Worm (Caenorhabditis elegans): ENCODE measurements around the gene col-185.

The col-185 gene

DNA sequence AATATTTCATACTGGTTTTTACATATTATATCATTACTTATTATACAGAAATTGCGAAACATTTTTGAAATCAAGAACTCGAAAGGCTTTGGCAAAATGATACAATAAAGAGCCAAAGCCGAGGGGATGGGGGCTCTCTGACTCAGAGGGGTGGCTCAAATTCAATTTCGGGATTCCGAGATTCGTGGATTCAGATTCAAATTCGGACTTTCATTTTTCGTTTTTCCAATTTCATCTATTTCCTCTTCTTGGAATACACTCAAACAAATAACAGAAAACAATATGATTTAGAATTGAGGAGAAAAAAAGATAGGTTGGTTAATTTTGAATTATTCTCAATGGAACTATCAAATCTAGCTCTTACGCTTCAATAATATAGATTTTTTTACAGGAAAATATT, 11.8 kb downstream of the col-185 start:
- no peak for TF ChIP-seq unc-62 (GFP tag; optimal IDR thresholded peaks at IDR 0.05)

DNA sequence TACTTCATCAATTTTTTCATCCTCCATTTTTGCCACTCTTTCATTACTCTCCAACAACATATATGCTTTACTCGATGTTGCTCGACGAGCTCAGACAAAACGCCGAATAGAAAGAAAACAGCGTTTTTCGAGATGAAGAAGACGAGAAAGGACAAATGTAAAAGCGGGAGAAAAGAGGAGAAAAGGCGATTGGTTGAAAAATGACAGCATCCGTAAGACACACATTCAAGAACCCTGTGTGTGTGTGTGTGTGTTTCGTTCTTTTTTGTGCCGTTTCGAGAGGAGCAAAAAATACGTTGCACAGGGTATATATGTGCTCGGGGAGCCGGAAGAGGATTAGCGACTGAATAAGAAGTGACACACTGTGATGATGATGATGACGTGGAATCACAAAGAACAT, 17.1 kb downstream of the col-185 start:
- TF ChIP-seq unc-62 (GFP tag; optimal IDR thresholded peaks at IDR 0.05): no peak

DNA sequence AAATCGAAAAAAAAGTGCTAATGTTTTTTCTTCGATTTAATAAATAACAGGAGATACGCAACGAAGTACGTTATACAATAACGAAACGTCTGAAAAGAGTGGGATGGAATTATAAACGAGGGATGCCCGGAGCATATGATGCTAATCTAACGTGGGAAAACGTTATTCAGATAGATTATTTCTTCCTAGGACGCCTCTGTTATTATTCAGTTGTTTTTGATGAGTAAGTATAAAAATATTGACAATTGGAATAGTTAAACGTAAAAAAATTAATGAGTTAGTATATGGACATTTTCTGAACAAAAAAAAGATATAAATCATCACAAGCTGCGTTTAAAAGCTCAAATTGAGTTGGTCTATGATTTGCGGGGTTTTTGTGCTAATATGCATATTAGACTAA, 26.1 kb downstream of the col-185 start, which contains the start of gene srd-51:
srd-51 (minus strand) TSS at position 101 of the 400 bp plus-strand sequence.
- no peak for TF ChIP-seq unc-62 (GFP tag; optimal IDR thresholded peaks at IDR 0.05)

DNA sequence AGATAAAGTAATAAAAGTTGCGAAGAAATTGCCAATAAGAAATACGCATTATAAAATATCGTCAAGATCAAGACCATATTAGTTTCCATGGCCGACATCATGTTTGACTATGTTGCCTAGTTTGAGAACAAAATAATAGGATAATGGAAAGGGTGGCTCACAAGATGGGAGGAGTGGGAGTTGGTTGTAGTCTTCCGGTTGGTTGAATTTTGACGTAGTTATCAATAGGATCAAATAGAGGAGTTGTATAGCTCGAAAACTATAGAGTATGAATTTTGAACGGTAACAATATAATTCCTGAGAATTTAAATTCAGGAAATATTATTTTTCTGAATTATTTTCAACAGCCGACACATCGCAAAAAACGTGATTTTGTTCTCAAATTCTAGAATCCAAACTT, 29.2 kb downstream of the col-185 start, which contains the start of gene srd-50:
srd-50 (minus strand) TSS at position 101 of the 400 bp plus-strand sequence.
- no peak for TF ChIP-seq unc-62 (GFP tag; optimal IDR thresholded peaks at IDR 0.05)

DNA sequence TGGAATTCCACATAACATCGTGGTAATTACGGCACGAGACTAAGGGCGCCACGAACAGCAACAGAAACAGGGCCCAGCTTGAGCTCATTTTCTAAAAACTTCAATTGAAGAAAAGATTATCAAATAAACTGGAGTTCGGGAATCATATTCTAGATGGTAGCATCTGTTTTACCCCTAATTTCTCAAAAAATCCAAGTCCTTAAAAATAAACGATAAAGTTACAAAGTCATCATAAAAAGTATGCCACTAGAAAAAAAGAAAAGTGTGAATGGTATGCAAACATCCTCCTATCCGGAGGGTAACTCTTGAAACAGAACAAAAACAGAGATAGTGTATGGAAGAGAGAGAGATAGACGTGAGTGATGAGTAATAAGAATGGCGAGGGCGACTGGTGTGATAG, 33.5 kb downstream of the col-185 start, which contains the start of gene efn-3:
efn-3 (minus strand) TSS at position 101 of the 400 bp plus-strand sequence.
- no peak for TF ChIP-seq unc-62 (GFP tag; optimal IDR thresholded peaks at IDR 0.05)

DNA sequence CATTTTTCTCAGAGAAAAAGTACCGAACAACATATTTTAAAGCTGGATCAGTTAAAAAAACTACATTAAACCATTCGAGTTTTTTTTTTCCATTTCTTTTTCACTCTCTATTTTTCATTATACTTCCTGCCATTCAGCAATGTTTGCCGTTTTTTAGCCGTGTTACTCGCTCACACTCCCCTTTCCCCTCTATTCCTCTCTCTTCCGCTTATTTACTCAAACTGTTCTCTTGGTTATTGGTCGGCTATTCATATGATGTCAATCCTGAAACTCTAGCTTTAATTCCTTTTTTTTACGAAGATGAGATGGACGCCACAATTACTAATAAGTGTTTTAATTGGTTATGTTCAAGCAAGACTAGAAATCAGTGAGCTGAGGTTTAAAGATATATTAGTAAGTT, 39.0 kb downstream of the col-185 start, which contains the start of gene tre-4:
tre-4 (plus strand) TSS at position 301 of the 400 bp plus-strand sequence.
- no peak for TF ChIP-seq unc-62 (GFP tag; optimal IDR thresholded peaks at IDR 0.05)

DNA sequence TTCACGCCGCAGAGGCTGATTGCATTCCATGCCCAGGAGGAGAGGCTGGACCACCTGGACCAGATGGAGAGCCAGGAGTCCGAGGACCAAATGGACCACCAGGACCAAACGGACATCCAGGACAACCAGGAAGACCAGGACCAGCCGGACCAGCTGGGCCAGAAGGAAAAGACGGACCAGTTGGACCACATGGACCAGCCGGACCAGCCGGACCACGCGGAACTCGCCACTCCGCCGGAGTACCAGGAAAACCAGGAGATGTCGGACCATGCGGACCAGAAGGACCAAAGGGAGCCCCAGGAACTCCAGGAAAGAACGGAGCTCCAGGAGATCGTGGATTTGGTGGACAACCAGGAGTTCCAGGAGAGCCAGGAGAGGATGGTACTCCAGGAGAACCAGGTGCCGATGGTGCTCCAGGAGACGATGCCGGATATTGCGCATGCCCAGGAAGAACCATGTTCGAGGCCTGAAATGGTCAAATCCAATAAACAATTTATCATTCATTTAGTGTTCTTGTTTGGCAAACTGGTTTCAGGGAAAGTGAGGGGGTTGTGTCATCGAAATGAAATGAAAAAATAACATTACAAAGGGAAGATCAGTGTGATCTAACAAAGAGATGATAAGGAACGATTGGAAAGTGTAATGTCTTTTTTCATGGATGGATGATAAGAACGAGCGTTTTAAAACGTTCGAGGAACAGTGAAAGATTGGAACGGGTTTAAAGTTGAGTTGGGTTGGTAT, 40.8 kb downstream of the col-185 start:
- no peak for TF ChIP-seq unc-62 (GFP tag; optimal IDR thresholded peaks at IDR 0.05)

DNA sequence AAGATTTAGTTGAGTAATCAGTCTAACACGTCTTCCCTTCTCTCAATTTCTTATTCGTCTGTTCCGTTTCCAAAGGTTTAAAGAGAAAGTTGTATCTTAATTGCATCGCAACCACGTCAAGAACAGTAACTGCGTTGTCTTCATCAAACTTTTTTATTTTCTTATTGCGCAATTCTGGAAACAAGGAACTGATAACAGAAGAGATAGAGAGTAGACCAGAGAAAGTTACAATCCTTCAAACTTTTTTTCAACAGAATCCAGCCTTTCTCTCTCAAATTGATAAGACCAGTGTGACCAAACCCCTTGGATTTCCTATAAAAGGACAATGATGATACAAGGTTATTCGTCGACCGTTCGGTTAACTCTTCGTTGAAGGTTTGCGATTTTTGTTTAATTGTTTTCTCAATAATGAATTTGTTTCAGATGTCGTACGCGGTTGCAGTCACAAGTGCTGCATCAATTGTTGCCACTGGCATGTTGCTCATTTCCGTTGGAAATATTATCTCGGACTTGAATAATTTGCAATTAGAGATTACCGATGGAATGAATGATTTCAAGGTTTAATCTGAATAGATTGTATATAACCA, 41.8 kb downstream of the col-185 start, which contains the start of gene col-184:
col-184 (plus strand) TSS at position 409 of the 587 bp plus-strand sequence.
- no peak for TF ChIP-seq unc-62 (GFP tag; optimal IDR thresholded peaks at IDR 0.05)

DNA sequence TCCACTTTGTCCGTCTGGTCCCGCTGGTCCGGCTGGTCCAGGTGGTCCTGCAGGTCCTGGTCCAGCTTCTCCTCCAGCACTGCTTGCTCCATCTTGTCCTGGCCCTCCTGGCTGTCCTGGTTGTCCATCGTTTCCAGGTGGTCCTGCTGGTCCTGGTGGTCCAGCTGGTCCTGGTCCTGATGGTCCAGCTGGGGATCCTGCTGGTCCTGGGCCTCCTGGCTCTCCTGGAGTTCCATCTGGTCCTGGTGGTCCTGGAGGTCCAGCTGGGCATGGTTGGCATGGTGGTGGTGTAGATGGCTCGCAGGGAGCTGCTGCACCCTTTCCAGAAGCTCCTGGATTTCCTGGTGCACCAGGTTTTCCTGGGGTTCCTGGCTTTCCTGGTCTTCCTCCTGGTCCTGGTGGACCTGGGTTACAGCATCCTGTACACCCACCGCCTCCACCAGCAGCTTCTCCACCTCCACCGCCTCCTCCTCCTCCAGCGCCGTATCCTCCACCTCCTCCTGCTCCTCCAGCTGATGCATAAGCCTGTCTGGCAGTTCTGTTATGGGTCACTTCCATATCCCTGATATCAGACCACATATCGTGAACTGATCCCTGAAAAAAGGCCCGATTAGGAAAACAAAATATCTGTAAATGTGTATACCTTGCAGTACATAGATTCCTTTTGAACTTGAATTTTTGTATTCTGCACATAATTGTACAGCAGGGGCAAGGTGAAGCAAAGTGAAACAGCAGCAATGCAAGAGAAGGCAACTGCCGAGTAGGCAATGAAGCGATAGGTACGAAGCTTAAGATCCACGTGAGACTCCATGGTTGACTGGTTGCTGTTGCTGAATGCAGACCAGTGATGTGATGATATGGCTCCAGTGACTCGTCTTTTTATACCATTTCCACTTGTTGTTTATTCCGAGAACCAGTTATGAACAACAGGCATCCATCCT, 43.7 kb downstream of the col-185 start, which contains the start of gene col-183:
col-183 (minus strand) TSS at position 839 of the 941 bp plus-strand sequence.
- TF ChIP-seq unc-62 (GFP tag; optimal IDR thresholded peaks at IDR 0.05): no peak

DNA sequence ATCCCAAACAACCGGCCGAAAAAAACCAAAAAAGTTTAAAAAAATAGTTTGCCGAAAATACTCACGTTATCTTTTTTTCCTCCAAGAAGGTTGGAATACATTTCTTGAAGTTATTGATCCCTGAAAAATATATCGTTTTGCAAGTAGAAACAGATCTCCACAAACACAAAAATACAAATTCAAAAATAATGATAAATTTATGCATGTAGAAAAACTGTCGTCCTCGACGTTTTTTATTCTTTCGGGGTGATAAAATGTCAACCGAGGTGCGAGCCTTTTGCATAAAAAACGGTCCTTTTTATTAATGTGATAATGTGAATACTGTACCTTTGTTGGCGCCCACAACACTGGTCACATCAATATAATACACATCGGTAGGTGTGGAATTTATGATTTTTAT, 47.1 kb downstream of the col-185 start, which contains the start of gene F02D10.2:
F02D10.2 (minus strand) TSS at position 101 of the 400 bp plus-strand sequence.
- TF ChIP-seq unc-62 (GFP tag; optimal IDR thresholded peaks at IDR 0.05): no peak

DNA sequence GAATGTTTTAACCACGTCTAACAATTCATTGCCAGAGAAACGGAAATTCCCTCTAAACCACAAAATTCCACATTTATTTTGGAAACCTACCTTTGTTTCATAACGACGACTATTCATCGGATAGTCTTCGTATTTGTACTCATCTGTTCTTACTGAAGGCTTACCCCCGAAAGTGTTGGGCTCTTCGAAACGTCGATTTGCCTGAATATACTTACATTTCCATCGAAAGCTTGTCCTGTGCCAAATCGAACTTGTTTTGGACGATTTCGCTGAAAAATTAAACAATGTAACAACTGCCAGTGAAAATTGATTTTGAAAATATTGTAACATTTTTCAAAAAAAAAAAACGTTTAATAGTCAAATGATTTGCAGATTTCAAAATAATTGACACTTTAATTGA, 48.4 kb downstream of the col-185 start, which contains the start of gene F02D10.3:
F02D10.3 (minus strand) TSS at position 101 of the 400 bp plus-strand sequence.
- no peak for TF ChIP-seq unc-62 (GFP tag; optimal IDR thresholded peaks at IDR 0.05)
